Fruit fly (Drosophila melanogaster) S2 (cell line): Measurements from ENCODE around the gene gammaSnap2.
A peak's percentile ranks its signal among the peaks of the same experiment; 100 is the strongest.

Experiments
- CG8478 ChIP-seq: fragments of >200 bp; optimal IDR thresholded peaks from 2 replicates; lab custom pipeline; 2018
- CTCF ChIP-seq, 2 experiments: fragments of >200 bp; optimal IDR thresholded peaks; 2 replicates each; lab custom pipeline; 2018

gammaSnap2 gene

DNA sequence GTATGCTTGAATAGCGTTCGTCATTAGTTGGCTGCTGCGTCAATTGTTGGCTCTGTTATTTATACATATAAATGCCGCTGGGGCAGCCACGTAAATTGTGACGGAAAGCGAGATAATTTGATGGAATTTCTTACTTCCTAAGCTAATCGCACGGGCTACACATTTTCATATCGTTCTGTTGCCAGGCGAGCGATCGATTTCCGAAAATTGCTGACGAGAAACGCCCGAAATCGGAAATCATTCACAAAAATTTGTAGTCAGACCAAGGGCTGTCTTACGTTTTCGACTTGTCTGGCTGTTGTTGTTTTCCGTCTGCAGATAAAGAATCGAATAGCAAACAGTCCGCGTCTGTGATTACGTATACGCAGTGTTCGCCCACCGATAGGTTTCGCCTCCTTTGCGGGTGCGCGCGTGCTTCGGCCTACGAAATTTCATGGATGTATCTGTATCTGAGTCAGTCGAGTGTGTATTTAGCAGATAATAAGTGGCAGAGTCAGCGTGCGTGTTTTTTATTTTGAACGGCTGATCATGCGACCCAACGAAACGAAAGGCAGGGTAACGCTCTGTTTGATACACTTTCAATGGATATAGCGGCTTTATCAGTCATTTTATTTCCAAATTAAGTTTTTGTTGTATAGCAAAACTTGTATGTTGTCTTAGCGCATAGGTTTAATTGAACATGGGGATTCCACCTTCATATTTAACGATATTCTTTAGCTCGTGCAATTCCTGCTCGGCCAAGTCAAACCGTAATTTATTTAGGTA is 23.5 kb downstream of the gammaSnap2 start:
- TF ChIP-seq CTCF (optimal IDR thresholded peaks at IDR 0.05; lab: Kevin White, UChicago): no peak
- TF ChIP-seq CG8478 (lab: Kevin White, UChicago): no peak

- no peak for TF ChIP-seq CTCF (optimal IDR thresholded peaks at IDR 0.05; lab: Kevin White, UChicago)
- TF ChIP-seq CG8478 (lab: Kevin White, UChicago): no peak
These were observed 25.4 kb downstream of the gammaSnap2 start for dm6 chr3R:10095765-10096164.

DNA sequence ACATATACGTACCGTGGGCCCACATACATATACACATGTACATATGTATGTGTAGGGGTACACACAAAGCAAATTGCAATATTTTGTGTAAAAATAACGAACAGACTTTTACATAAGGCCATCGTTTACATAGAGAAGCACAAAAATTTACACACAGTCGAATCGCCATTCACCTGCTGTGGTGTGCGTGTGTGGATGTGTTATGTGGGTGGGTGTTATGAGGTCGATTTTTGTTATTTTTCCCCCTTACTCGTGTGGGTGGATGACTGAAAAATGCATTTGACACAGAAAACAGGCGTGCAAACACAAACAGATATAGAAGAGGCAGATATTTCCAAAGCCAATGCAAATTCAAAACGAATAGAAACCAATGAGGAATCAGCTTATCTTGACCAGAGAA is 26.1 kb downstream of the gammaSnap2 start:
- TF ChIP-seq CTCF (optimal IDR thresholded peaks at IDR 0.05; lab: Kevin White, UChicago) (no peak), CG8478 (lab: Kevin White, UChicago) (no peak)

dm6 chr3R:10093252-10094030 is 27.8 kb downstream of the gammaSnap2 start:
- TF ChIP-seq CTCF (optimal IDR thresholded peaks at IDR 0.05; lab: Kevin White, UChicago) (no peak), CG8478 (lab: Kevin White, UChicago) (peak; percentile 26)

- no peak for TF ChIP-seq CG8478 (lab: Kevin White, UChicago)
- no peak for TF ChIP-seq CTCF (optimal IDR thresholded peaks at IDR 0.05; lab: Kevin White, UChicago)
These were observed 29.7 kb downstream of the gammaSnap2 start for dm6 chr3R:10091513-10091912.

- no peak for TF ChIP-seq CTCF (optimal IDR thresholded peaks at IDR 0.05; lab: Kevin White, UChicago)
- TF ChIP-seq CG8478 (lab: Kevin White, UChicago): no peak
These were observed 30.3 kb downstream of the gammaSnap2 start for dm6 chr3R:10090906-10091305.

dm6 chr3R:10089171-10089664 is 32.0 kb downstream of the gammaSnap2 start:
- TF ChIP-seq CG8478 (lab: Kevin White, UChicago): no peak
- TF ChIP-seq CTCF (optimal IDR thresholded peaks at IDR 0.05; lab: Kevin White, UChicago): no peak

dm6 chr3R:10087206-10087927 is 33.8 kb downstream of the gammaSnap2 start:
- TF ChIP-seq CG8478 (lab: Kevin White, UChicago) (peak; percentile 41), CTCF (optimal IDR thresholded peaks at IDR 0.05; lab: Kevin White, UChicago) (no peak)

- TF ChIP-seq CG8478 (lab: Kevin White, UChicago): no peak
- TF ChIP-seq CTCF (optimal IDR thresholded peaks at IDR 0.05; lab: Kevin White, UChicago): no peak
These were observed 34.5 kb downstream of the gammaSnap2 start for dm6 chr3R:10086683-10087082.

dm6 chr3R:10086222-10086621 is 35.0 kb downstream of the gammaSnap2 start:
- TF ChIP-seq CTCF (optimal IDR thresholded peaks at IDR 0.05; lab: Kevin White, UChicago): no peak
- TF ChIP-seq CG8478 (lab: Kevin White, UChicago): no peak

DNA sequence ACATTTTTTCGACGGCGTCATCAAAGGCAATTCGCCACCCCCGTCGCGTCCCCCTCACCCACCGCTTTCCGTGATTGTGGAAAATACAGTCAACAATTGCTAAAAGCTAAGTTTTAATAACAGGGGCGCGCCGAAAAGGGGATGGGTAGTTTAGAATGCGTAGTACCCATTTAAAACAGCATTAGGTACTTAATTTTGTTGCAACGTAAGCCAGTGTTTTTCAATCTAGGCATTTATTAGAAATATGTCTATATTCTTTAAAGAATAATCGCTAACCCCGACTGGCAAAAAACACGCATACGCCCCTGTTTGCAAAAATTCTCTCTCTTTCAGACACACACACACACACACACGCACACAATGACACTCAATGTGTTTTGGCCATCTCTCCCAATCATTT is 36.3 kb downstream of the gammaSnap2 start:
- TF ChIP-seq CG8478 (lab: Kevin White, UChicago) (no peak), CTCF (optimal IDR thresholded peaks at IDR 0.05; lab: Kevin White, UChicago) (no peak)

DNA sequence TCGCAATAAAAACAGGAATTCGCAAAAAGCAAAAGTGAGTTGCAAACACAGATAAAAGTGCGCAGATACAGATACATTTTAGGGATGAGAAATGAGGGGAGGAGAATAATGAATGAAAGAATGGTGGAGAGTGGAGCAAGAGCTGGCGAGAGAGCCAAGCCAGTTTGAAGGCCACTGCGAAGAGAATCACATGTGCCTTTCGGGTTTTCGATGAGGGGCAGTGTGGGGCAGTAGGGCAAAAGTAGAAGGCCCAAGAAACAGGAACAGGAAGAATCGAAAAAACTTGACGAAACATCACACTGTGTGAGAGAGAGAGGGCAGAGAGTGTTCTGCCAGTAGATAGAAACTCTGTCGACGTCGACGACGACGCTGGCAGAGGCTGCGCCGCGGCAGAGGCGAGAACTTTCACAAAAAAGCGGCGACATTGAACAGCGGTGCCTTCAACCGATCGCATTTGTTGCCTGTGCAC is 37.0 kb downstream of the gammaSnap2 start:
- no peak for TF ChIP-seq CTCF (optimal IDR thresholded peaks at IDR 0.05; lab: Kevin White, UChicago)
- no peak for TF ChIP-seq CG8478 (lab: Kevin White, UChicago)

dm6 chr3R:10083077-10083476 is 38.1 kb downstream of the gammaSnap2 start:
- no peak for TF ChIP-seq CG8478 (lab: Kevin White, UChicago)
- TF ChIP-seq CTCF (optimal IDR thresholded peaks at IDR 0.05; lab: Kevin White, UChicago): no peak

DNA sequence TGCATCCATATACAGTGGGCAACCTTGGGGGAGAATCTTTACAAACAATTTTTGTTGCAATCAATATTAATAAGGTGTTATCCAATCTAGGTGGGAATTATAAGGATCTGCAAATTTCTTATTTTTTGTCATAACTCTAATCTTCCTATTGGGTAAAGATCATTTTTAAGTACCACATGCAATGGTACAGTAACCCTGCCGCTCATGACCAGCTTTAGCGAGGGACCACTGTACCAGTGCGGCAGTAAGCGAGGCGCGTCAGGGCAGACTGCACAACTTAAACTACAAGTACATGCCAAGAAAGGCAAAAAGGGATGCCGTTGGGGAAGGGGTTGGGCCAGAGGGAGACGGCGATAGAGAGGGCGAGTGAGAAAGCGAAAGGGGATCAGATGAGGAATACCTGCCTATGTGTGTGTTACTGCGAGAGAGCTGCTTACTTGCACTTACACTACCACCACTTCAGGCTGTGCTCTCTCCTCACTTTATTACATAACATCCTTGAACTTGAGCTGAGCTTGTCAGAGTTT is 38.6 kb downstream of the gammaSnap2 start:
- TF ChIP-seq CG8478 (lab: Kevin White, UChicago) (no peak), CTCF (optimal IDR thresholded peaks at IDR 0.05; lab: Kevin White, UChicago) (no peak)
